Worm (Caenorhabditis elegans) whole organism, young adult: ENCODE data around the gene eol-1.

Experiments
- B0035.1 ChIP-seq: sonication (generic microtip); optimal IDR thresholded peaks from 2 replicates; lab custom pipeline; 2016; ENCODE audit warnings: missing genetic modification characterization, mild to moderate bottlenecking, missing compliant biosample characterization, missing genotype, missing genetic modification reagents
- B0336.3 ChIP-seq: fragments of 200-800 bp; sonication (Bioruptor generic); IDR thresholded peaks from 2 replicates; pipeline ENCODE4 v1.3.6; 2022; ENCODE audit warnings: missing genetic modification characterization, missing compliant biosample characterization
- F39B2.1 ChIP-seq: fragments of 200-800 bp; sonication (Bioruptor generic); IDR thresholded peaks from 2 replicates; pipeline ENCODE4 v1.3.6; 2022; ENCODE audit warnings: missing genetic modification reagents, missing genetic modification characterization, missing compliant biosample characterization
- F55B11.4 ChIP-seq: sonication (generic microtip); optimal IDR thresholded peaks from 2 replicates; lab custom pipeline; 2016; ENCODE audit warnings: missing compliant biosample characterization, missing genetic modification characterization, borderline replicate concordance; ENCODE audit not compliant: insufficient read depth
- F57A8.1 ChIP-seq: fragments of 200-800 bp; sonication (Bioruptor generic); optimal IDR thresholded peaks from 2 replicates; lab custom pipeline; 2018; ENCODE audit warnings: mild to moderate bottlenecking, missing genetic modification characterization, moderate library complexity, missing compliant biosample characterization
- K12H6.12 ChIP-seq: fragments of 200-800 bp; sonication (Bioruptor generic); optimal IDR thresholded peaks from 2 replicates; lab custom pipeline; 2018; ENCODE audit warnings: mild to moderate bottlenecking, missing genetic modification characterization, missing compliant biosample characterization
- T07F8.4 ChIP-seq: sonication (generic microtip); optimal IDR thresholded peaks from 2 replicates; lab custom pipeline; 2016; ENCODE audit warnings: mild to moderate bottlenecking, missing genetic modification characterization, moderate library complexity, missing compliant biosample characterization
- Y67H2A.10 ChIP-seq: fragments of 200-800 bp; sonication (Bioruptor generic); conservative IDR thresholded peaks from 2 replicates; pipeline ENCODE4 v1.3.6; 2022; ENCODE audit warnings: missing genetic modification reagents, missing genetic modification characterization, missing compliant biosample characterization
- Y95B8A.8 ChIP-seq: fragments of 200-800 bp; sonication (Bioruptor generic); IDR thresholded peaks from 2 replicates; pipeline ENCODE4 v1.3.6; 2022; ENCODE audit warnings: missing genetic modification reagents, missing genetic modification characterization, missing compliant biosample characterization
- ZK185.1 ChIP-seq: sonication (generic microtip); optimal IDR thresholded peaks from 2 replicates; lab custom pipeline; 2016; ENCODE audit warnings: mild to moderate bottlenecking, missing genetic modification characterization, missing compliant biosample characterization; ENCODE audit not compliant: poor library complexity, severe bottlenecking
- aptf-2 ChIP-seq: fragments of 200-800 bp; sonication (Bioruptor generic); conservative IDR thresholded peaks from 2 replicates; pipeline ENCODE4 v1.3.6; 2022; ENCODE audit warnings: missing genetic modification reagents, missing genetic modification characterization, missing compliant biosample characterization
- attf-3 ChIP-seq: fragments of 200-800 bp; sonication (Bioruptor generic); conservative IDR thresholded peaks from 2 replicates; pipeline ENCODE4 v1.3.6; 2022; ENCODE audit warnings: missing genetic modification reagents, missing genetic modification characterization, missing compliant biosample characterization
- attf-5 ChIP-seq: fragments of 200-800 bp; sonication (Bioruptor generic); optimal IDR thresholded peaks from 2 replicates; lab custom pipeline; 2018; ENCODE audit warnings: mild to moderate bottlenecking, missing genetic modification characterization, missing compliant biosample characterization
- ccch-3 ChIP-seq: fragments of 200-800 bp; sonication (Bioruptor generic); optimal IDR thresholded peaks from 2 replicates; lab custom pipeline; 2018; ENCODE audit warnings: mild to moderate bottlenecking, missing genetic modification characterization, missing compliant biosample characterization
- cebp-2 ChIP-seq: fragments of 200-800 bp; sonication (Bioruptor generic); IDR thresholded peaks from 2 replicates; pipeline ENCODE4 v1.3.6; 2022; ENCODE audit warnings: missing genetic modification characterization, missing compliant biosample characterization
- ceh-58 ChIP-seq: fragments of 200-800 bp; sonication (Bioruptor generic); IDR thresholded peaks from 2 replicates; pipeline ENCODE4 v1.3.6; 2022; ENCODE audit warnings: missing genetic modification characterization, missing compliant biosample characterization
- ceh-91 ChIP-seq: fragments of 200-800 bp; sonication (Bioruptor generic); IDR thresholded peaks from 2 replicates; pipeline ENCODE4 v1.3.6; 2022; ENCODE audit warnings: missing genetic modification reagents, missing genetic modification characterization, missing compliant biosample characterization
- egl-18 ChIP-seq: fragments of 200-800 bp; sonication (Bioruptor generic); IDR thresholded peaks from 2 replicates; pipeline ENCODE4 v1.3.6; 2022; ENCODE audit warnings: missing genetic modification reagents, missing genetic modification characterization, missing compliant biosample characterization
- egrh-3 ChIP-seq: fragments of 200-800 bp; sonication (Bioruptor generic); IDR thresholded peaks from 2 replicates; pipeline ENCODE4 v1.3.6; 2022; ENCODE audit warnings: missing genetic modification reagents, missing genetic modification characterization, missing compliant biosample characterization
- gei-17 ChIP-seq: fragments of 200-800 bp; sonication (Bioruptor generic); optimal IDR thresholded peaks from 2 replicates; lab custom pipeline; 2018; ENCODE audit warnings: mild to moderate bottlenecking, missing genetic modification characterization, missing compliant biosample characterization
- hmg-1.2 ChIP-seq: fragments of 200-800 bp; sonication (Bioruptor generic); IDR thresholded peaks from 2 replicates; pipeline ENCODE4 v1.3.6; 2022; ENCODE audit warnings: missing genetic modification reagents, missing genetic modification characterization, missing compliant biosample characterization
- hrde-1 ChIP-seq: sonication (generic microtip); optimal IDR thresholded peaks from 2 replicates; lab custom pipeline; 2016; ENCODE audit warnings: missing genetic modification characterization, mild to moderate bottlenecking, missing compliant biosample characterization, moderate library complexity, missing genotype, missing genetic modification reagents, borderline replicate concordance
- hsf-1 ChIP-seq: fragments of 200-800 bp; sonication (Bioruptor generic); IDR thresholded peaks from 2 replicates; pipeline ENCODE4 v1.3.6; 2022; ENCODE audit warnings: missing genetic modification reagents, missing genetic modification characterization, missing compliant biosample characterization
- lsy-27 ChIP-seq: sonication (generic microtip); optimal IDR thresholded peaks from 2 replicates; lab custom pipeline; 2017; ENCODE audit warnings: missing genetic modification characterization, mild to moderate bottlenecking, missing compliant biosample characterization, antibody characterized with exemption, missing genotype, borderline replicate concordance; ENCODE audit not compliant: insufficient read depth
- madf-6 ChIP-seq: fragments of 200-800 bp; sonication (Bioruptor generic); IDR thresholded peaks from 2 replicates; pipeline ENCODE4 v1.3.6; 2022; ENCODE audit warnings: missing genetic modification reagents, missing genetic modification characterization, missing compliant biosample characterization
- mcd-1 ChIP-seq: fragments of 200-800 bp; sonication (Bioruptor generic); IDR thresholded peaks from 2 replicates; pipeline ENCODE4 v1.3.6; 2022; ENCODE audit warnings: missing genetic modification reagents, missing genetic modification characterization, missing compliant biosample characterization
- mel-28 ChIP-seq: sonication (generic microtip); optimal IDR thresholded peaks from 2 replicates; lab custom pipeline; 2016; ENCODE audit warnings: borderline replicate concordance, mild to moderate bottlenecking, missing genetic modification characterization, missing compliant biosample characterization
- nhr-179 ChIP-seq: sonication (generic microtip); optimal IDR thresholded peaks from 2 replicates; lab custom pipeline; 2016; ENCODE audit warnings: mild to moderate bottlenecking, missing genetic modification characterization, missing compliant biosample characterization
- nhr-90 ChIP-seq: sonication (generic microtip); optimal IDR thresholded peaks from 2 replicates; lab custom pipeline; 2016; ENCODE audit warnings: missing genotype, mild to moderate bottlenecking, missing genetic modification characterization, missing compliant biosample characterization
- pha-4 ChIP-seq: fragments of 150-350 bp; sonication (generic microtip); optimal IDR thresholded peaks from 2 replicates; lab custom pipeline; 2014; ENCODE audit warnings: missing biosample characterization, missing genetic modification reagents, missing genetic modification characterization
- rcor-1 ChIP-seq: fragments of 200-800 bp; sonication (Bioruptor generic); IDR thresholded peaks from 2 replicates; pipeline ENCODE4 v1.3.6; 2022; ENCODE audit warnings: missing genetic modification reagents, missing genetic modification characterization, missing compliant biosample characterization
- rpc-1 ChIP-seq, 2 experiments: fragments of 150-350 bp in 1 of 2; sonication (generic microtip) in 1 of 2; optimal IDR thresholded peaks; 2 replicates each; lab custom pipeline; 2014 to 2018; ENCODE audit warnings: missing biosample characterization in 1 of 2, missing genetic modification characterization in 1 of 2, missing genetic modification reagents in 1 of 2, missing genotype in 1 of 2
- snpc-1.1 ChIP-seq: sonication (generic microtip); optimal IDR thresholded peaks from 2 replicates; lab custom pipeline; 2017; ENCODE audit warnings: missing genetic modification characterization, mild to moderate bottlenecking, missing compliant biosample characterization, antibody characterized with exemption, moderate library complexity, missing genotype, missing genetic modification reagents; ENCODE audit not compliant: insufficient read depth
- snpc-1.3 ChIP-seq: sonication (generic microtip); optimal IDR thresholded peaks from 2 replicates; lab custom pipeline; 2017; ENCODE audit warnings: missing genetic modification characterization, mild to moderate bottlenecking, missing compliant biosample characterization, antibody characterized with exemption, moderate library complexity, missing genotype, missing genetic modification reagents; ENCODE audit not compliant: insufficient read depth
- snpc-3.4 ChIP-seq: sonication (generic microtip); optimal IDR thresholded peaks from 2 replicates; lab custom pipeline; 2017; ENCODE audit warnings: missing genetic modification characterization, mild to moderate bottlenecking, missing compliant biosample characterization, antibody characterized with exemption, moderate library complexity, missing genotype, missing genetic modification reagents
- snpc-4 ChIP-seq, 5 experiments: fragments of 150-350 bp in 1 of 5; sonication (generic microtip) in 4 of 5; optimal IDR thresholded peaks; 2 replicates each; lab custom pipeline; 2014 to 2018; ENCODE audit warnings: missing genetic modification characterization in 5 of 5, missing biosample characterization in 3 of 5, antibody characterized with exemption in 2 of 5, mild to moderate bottlenecking in 2 of 5, missing compliant biosample characterization in 2 of 5, missing genotype in 2 of 5, moderate library complexity in 2 of 5, missing genetic modification reagents in 1 of 5
- tbx-9 ChIP-seq: sonication (generic microtip); optimal IDR thresholded peaks from 2 replicates; lab custom pipeline; 2016; ENCODE audit warnings: borderline replicate concordance, missing genetic modification characterization, inconsistent platforms, missing compliant biosample characterization
- unc-130 ChIP-seq: sonication (generic microtip); optimal IDR thresholded peaks from 2 replicates; lab custom pipeline; 2016; ENCODE audit warnings: missing genetic modification reagents, missing genetic modification characterization, missing compliant biosample characterization
- unc-62 ChIP-seq: fragments of 150-350 bp; optimal IDR thresholded peaks from 2 replicates; lab custom pipeline; 2014; ENCODE audit warnings: missing biosample characterization, missing genetic modification reagents, missing genetic modification characterization
- zfh-2 ChIP-seq: fragments of 200-800 bp; sonication (Bioruptor generic); conservative IDR thresholded peaks from 2 replicates; pipeline ENCODE4 v1.3.6; 2022; ENCODE audit warnings: missing genetic modification reagents, missing genetic modification characterization, missing compliant biosample characterization
- zim-3 ChIP-seq: sonication (generic microtip); optimal IDR thresholded peaks from 2 replicates; lab custom pipeline; 2017; ENCODE audit warnings: mild to moderate bottlenecking, missing genetic modification characterization, moderate library complexity, missing compliant biosample characterization
- ztf-18 ChIP-seq: sonication (generic microtip); optimal IDR thresholded peaks from 2 replicates; lab custom pipeline; 2016; ENCODE audit warnings: missing genotype, mild to moderate bottlenecking, missing genetic modification characterization, missing compliant biosample characterization
- ztf-22 ChIP-seq: fragments of 200-800 bp; sonication (Bioruptor generic); optimal IDR thresholded peaks from 2 replicates; lab custom pipeline; 2018; ENCODE audit warnings: mild to moderate bottlenecking, missing genetic modification characterization, moderate library complexity, missing compliant biosample characterization
- ztf-25 ChIP-seq: fragments of 200-800 bp; sonication (Bioruptor generic); IDR thresholded peaks from 2 replicates; pipeline ENCODE4 v1.3.6; 2022; ENCODE audit warnings: missing genetic modification reagents, missing genetic modification characterization, missing compliant biosample characterization
- ztf-28 ChIP-seq: fragments of 200-800 bp; sonication (Bioruptor generic); IDR thresholded peaks from 2 replicates; pipeline ENCODE4 v1.3.6; 2022; ENCODE audit warnings: missing genetic modification reagents, missing genetic modification characterization, missing compliant biosample characterization

The eol-1 gene

ce11 chrV:14012002-14012554, 31.4 kb upstream of the eol-1 start, which contains the start of the genes ddx-17 and aip-1 (continued):
- no peak for TF ChIP-seq nhr-179 (tag; lab: Kevin White, UChicago)
- peak; percentile 16 for TF ChIP-seq snpc-1.1 (tag; lab: Kevin White, UChicago)
- TF ChIP-seq Y95B8A.8 (GFP tag; lab: Robert Waterston, UW) = peak; percentile 25; the same call in 1 of the 2 replicates
- TF ChIP-seq ztf-28 = no peak
- peak; percentile 41; the same call in 1 of the 2 replicates for TF ChIP-seq ceh-91 (GFP tag; lab: Robert Waterston, UW)
- no peak for TF ChIP-seq ztf-18 (tag; lab: Kevin White, UChicago)
- no peak for TF ChIP-seq nhr-90
- no peak for TF ChIP-seq egl-18 (GFP tag; lab: Robert Waterston, UW)
- TF ChIP-seq B0336.3 = peak; percentile 45; the same call in 1 of the 2 replicates
- TF ChIP-seq snpc-4 (GFP tag; optimal IDR thresholded peaks at IDR 0.05; lab: Kevin White, UChicago) = no peak
- peak; percentile 2 to 71 (median 41) for TF ChIP-seq snpc-4 (tag; optimal IDR thresholded peaks at IDR 0.05; lab: Kevin White, UChicago)
- no peak for TF ChIP-seq gei-17
- peak; percentile 5 for TF ChIP-seq ZK185.1 (tag; lab: Kevin White, UChicago)
- no peak for TF ChIP-seq lsy-27 (tag; lab: Kevin White, UChicago)
- TF ChIP-seq zim-3 (tag; lab: Kevin White, UChicago) = no peak
- TF ChIP-seq tbx-9 (tag; lab: Kevin White, UChicago) = no peak
- TF ChIP-seq hrde-1 (tag; lab: Kevin White, UChicago) = no peak
- TF ChIP-seq B0035.1 (tag; lab: Kevin White, UChicago) = no peak
- TF ChIP-seq aptf-2 (GFP tag; lab: Robert Waterston, UW) = no peak
- TF ChIP-seq Y67H2A.10 = peak; percentile 72; the same call in 1 of the 2 replicates
- no peak for TF ChIP-seq F55B11.4 (tag; lab: Kevin White, UChicago)
- TF ChIP-seq ccch-3 (GFP tag; lab: Kevin White, UChicago) = no peak
- TF ChIP-seq mel-28 (tag; lab: Kevin White, UChicago) = no peak
- no peak for TF ChIP-seq unc-62 (GFP tag; lab: Kevin White, UChicago)
- peak; percentile 74 for TF ChIP-seq rcor-1
- TF ChIP-seq ceh-58 = no peak
- 0 out of 2 replicates have a peak, but pooled peaks have one; percentile 12 for TF ChIP-seq attf-3 (GFP tag; lab: Robert Waterston, UW)
- TF ChIP-seq snpc-1.3 = no peak
- TF ChIP-seq F57A8.1 (GFP tag; lab: Kevin White, UChicago) = no peak
- TF ChIP-seq unc-130 = no peak
- TF ChIP-seq snpc-3.4 (tag; lab: Kevin White, UChicago) = peak; percentile 66
- no peak for TF ChIP-seq T07F8.4
- no peak for TF ChIP-seq ztf-22 (GFP tag; lab: Kevin White, UChicago)
- TF ChIP-seq attf-5 (GFP tag; lab: Kevin White, UChicago) = peak; percentile 83

ce11 chrV:14011427-14011826, 30.7 kb upstream of the eol-1 start:
- TF ChIP-seq ccch-3 (GFP tag; lab: Kevin White, UChicago) (no peak), egrh-3 (peak; percentile 91), cebp-2 (GFP tag; lab: Robert Waterston, UW) (0 out of 2 replicates have a peak, but pooled peaks have one; percentile 13), hmg-1.2 (GFP tag; lab: Robert Waterston, UW) (0 out of 2 replicates have a peak, but pooled peaks have one; percentile 20), ztf-25 (peak; percentile 16; the same call in 1 of the 2 replicates), rpc-1 (optimal IDR thresholded peaks at IDR 0.05; lab: Kevin White, UChicago) (no peak), rpc-1 (tag; optimal IDR thresholded peaks at IDR 0.05; lab: Kevin White, UChicago) (no peak), madf-6 (GFP tag; lab: Robert Waterston, UW) (peak; percentile 19; the same call in 1 of the 2 replicates), hsf-1 (GFP tag; lab: Robert Waterston, UW) (peak; percentile 27; the same call in 1 of the 2 replicates), ztf-28 (no peak), K12H6.12 (tag; lab: Kevin White, UChicago) (no peak), mcd-1 (GFP tag; lab: Robert Waterston, UW) (peak; percentile 40; the same call in 1 of the 2 replicates), F39B2.1 (0 out of 2 replicates have a peak, but pooled peaks have one; percentile 17), zfh-2 (peak; percentile 93), pha-4 (tag; lab: Kevin White, UChicago) (no peak)
